Fruit fly (Drosophila melanogaster) whole organism, embryonic: ENCODE results near the gene CG10222.

Experiments used
- CG10431 ChIP-seq: fragments of 200-800 bp; sonication (Bioruptor generic); optimal IDR thresholded peaks from 3 replicates; lab custom pipeline; 2018; ENCODE audit warnings: missing biosample characterization, mild to moderate bottlenecking, missing genetic modification characterization
- CG12236 ChIP-seq: fragments of 200-800 bp; sonication (Bioruptor generic); optimal IDR thresholded peaks from 2 replicates; lab custom pipeline; 2016; ENCODE audit warnings: missing biosample characterization, missing genetic modification characterization
- CG13123 ChIP-seq: fragments of 200-800 bp; sonication (Bioruptor generic); optimal IDR thresholded peaks from 2 replicates; lab custom pipeline; 2016; ENCODE audit warnings: missing biosample characterization, missing genetic modification characterization
- CG14014 ChIP-seq: fragments of 200-800 bp; sonication (Bioruptor generic); IDR thresholded peaks from 2 replicates; pipeline ENCODE4 v1.3.6; 2022; ENCODE audit warnings: missing biosample characterization, missing genetic modification characterization
- CG14860 ChIP-seq: fragments of 200-800 bp; sonication (Bioruptor generic); IDR thresholded peaks from 3 replicates; pipeline ENCODE4 v1.3.6; 2022; ENCODE audit warnings: missing biosample characterization, missing genetic modification characterization; ENCODE audit not compliant: partially characterized antibody
- CG16813 ChIP-seq: fragments of 200-800 bp; sonication (Bioruptor generic); IDR thresholded peaks from 3 replicates; pipeline ENCODE4 v1.3.6; 2022; ENCODE audit warnings: missing biosample characterization, missing genetic modification characterization; ENCODE audit not compliant: partially characterized antibody
- CG17361 ChIP-seq: fragments of 200-800 bp; sonication (Bioruptor generic); IDR thresholded peaks from 3 replicates; pipeline ENCODE4 v1.3.6; 2022; ENCODE audit warnings: missing biosample characterization, missing genetic modification characterization
- CG2129 ChIP-seq: fragments of 200-800 bp; sonication (Bioruptor generic); IDR thresholded peaks from 2 replicates; pipeline ENCODE4 v1.3.6; 2022; ENCODE audit warnings: missing biosample characterization, missing genetic modification characterization; ENCODE audit not compliant: partially characterized antibody
- CG31224 ChIP-seq: fragments of 200-800 bp; sonication (Bioruptor generic); IDR thresholded peaks from 2 replicates; pipeline ENCODE4 v1.3.6; 2022; ENCODE audit warnings: missing biosample characterization, missing genetic modification characterization
- CG34422 ChIP-seq: fragments of 200-800 bp; sonication (Bioruptor generic); IDR thresholded peaks from 3 replicates; pipeline ENCODE4 v1.3.6; 2022; ENCODE audit warnings: missing biosample characterization, missing genetic modification characterization
- CG42726 ChIP-seq: fragments of 200-800 bp; sonication (Bioruptor generic); IDR thresholded peaks from 2 replicates; pipeline ENCODE4 v1.3.6; 2022; ENCODE audit warnings: missing biosample characterization, missing genetic modification characterization; ENCODE audit not compliant: partially characterized antibody
- CG8290 ChIP-seq, 3 experiments: fragments of 200-800 bp; sonication (Bioruptor generic); optimal IDR thresholded peaks; 2 replicates each; lab custom pipeline; 2016 to 2019; ENCODE audit warnings: missing biosample characterization in 3 of 3, missing genetic modification characterization in 3 of 3, mild to moderate bottlenecking in 2 of 3, moderate library complexity in 1 of 3
- D19B ChIP-seq: fragments of 200-800 bp; sonication (Bioruptor generic); optimal IDR thresholded peaks from 2 replicates; lab custom pipeline; 2017; ENCODE audit warnings: missing biosample characterization, mild to moderate bottlenecking, missing genetic modification characterization
- Doc3 ChIP-seq: fragments of 200-800 bp; sonication (Bioruptor generic); IDR thresholded peaks from 3 replicates; pipeline ENCODE4 v1.3.6; 2022; ENCODE audit warnings: missing biosample characterization, missing genetic modification characterization; ENCODE audit not compliant: partially characterized antibody
- HLH4C ChIP-seq: fragments of 200-800 bp; sonication (Bioruptor generic); IDR thresholded peaks from 3 replicates; pipeline ENCODE4 v1.3.6; 2022; ENCODE audit warnings: missing biosample characterization, missing genetic modification characterization; ENCODE audit not compliant: partially characterized antibody
- HLHmδ ChIP-seq: fragments of 200-800 bp; sonication (Bioruptor generic); optimal IDR thresholded peaks from 2 replicates; lab custom pipeline; 2018; ENCODE audit warnings: missing biosample characterization, mild to moderate bottlenecking, missing genetic modification characterization, moderate library complexity
- Hey ChIP-seq: fragments of 200-800 bp; sonication (Bioruptor generic); optimal IDR thresholded peaks from 3 replicates; lab custom pipeline; 2018; ENCODE audit warnings: missing biosample characterization, mild to moderate bottlenecking, missing genetic modification characterization
- Hr51 ChIP-seq, 2 experiments: fragments of 200-800 bp; sonication (Bioruptor generic); optimal IDR thresholded peaks; 2 replicates in 1 of 2; 3 replicates in 1 of 2; lab custom pipeline; 2016 to 2018; ENCODE audit warnings: missing biosample characterization in 2 of 2, missing genetic modification characterization in 2 of 2, mild to moderate bottlenecking in 1 of 2, moderate library complexity in 1 of 2
- NFAT ChIP-seq: fragments of 200-800 bp; sonication (Bioruptor generic); IDR thresholded peaks from 2 replicates; pipeline ENCODE4 v1.3.6; 2022; ENCODE audit warnings: missing biosample characterization, missing genetic modification characterization
- Nf-YC ChIP-seq: fragments of 200-800 bp; optimal IDR thresholded peaks from 3 replicates; lab custom pipeline; 2019; ENCODE audit warnings: missing biosample characterization, mild to moderate bottlenecking, missing genetic modification characterization, moderate library complexity
- Ptx1 ChIP-seq: fragments of 200-800 bp; sonication (Bioruptor generic); IDR thresholded peaks from 2 replicates; pipeline ENCODE4 v1.3.6; 2022; ENCODE audit warnings: missing biosample characterization, missing genetic modification characterization
- Ravus ChIP-seq: fragments of 200-800 bp; sonication (Bioruptor generic); IDR thresholded peaks from 2 replicates; pipeline ENCODE4 v1.3.6; 2022; ENCODE audit warnings: missing biosample characterization, missing genetic modification characterization
- Scr ChIP-seq: fragments of 200-800 bp; sonication (Bioruptor generic); IDR thresholded peaks from 2 replicates; pipeline ENCODE4 v1.3.6; 2022; ENCODE audit warnings: missing biosample characterization, missing genetic modification characterization; ENCODE audit not compliant: partially characterized antibody
- Side ChIP-seq: fragments of 200-800 bp; sonication (Bioruptor generic); optimal IDR thresholded peaks from 2 replicates; lab custom pipeline; 2016; ENCODE audit warnings: missing biosample characterization, missing genetic modification characterization
- Six4 ChIP-seq: fragments of 200-800 bp; sonication (Bioruptor generic); optimal IDR thresholded peaks from 2 replicates; lab custom pipeline; 2016; ENCODE audit warnings: missing biosample characterization, missing genetic modification characterization
- Tbp ChIP-seq: fragments of >200 bp; optimal IDR thresholded peaks from 2 replicates; lab custom pipeline; 2018; ENCODE audit warnings: missing biosample characterization, missing genetic modification characterization
- amos ChIP-seq: fragments of 200-800 bp; sonication (Bioruptor generic); IDR thresholded peaks from 2 replicates; pipeline ENCODE4 v1.3.6; 2022; ENCODE audit warnings: missing biosample characterization, missing genetic modification characterization; ENCODE audit not compliant: partially characterized antibody
- ase ChIP-seq: fragments of 200-800 bp; sonication (Bioruptor generic); IDR thresholded peaks from 3 replicates; pipeline ENCODE4 v1.3.6; 2022; ENCODE audit warnings: missing biosample characterization, missing genetic modification characterization
- ato ChIP-seq: fragments of 200-800 bp; sonication (Bioruptor generic); IDR thresholded peaks from 2 replicates; pipeline ENCODE4 v1.3.6; 2022; ENCODE audit warnings: missing biosample characterization, missing genetic modification characterization; ENCODE audit not compliant: partially characterized antibody
- bigmax ChIP-seq: fragments of 200-800 bp; sonication (Bioruptor generic); optimal IDR thresholded peaks from 2 replicates; lab custom pipeline; 2018; ENCODE audit warnings: missing biosample characterization, mild to moderate bottlenecking, missing genetic modification characterization
- cas ChIP-seq: fragments of 200-800 bp; sonication (Bioruptor generic); IDR thresholded peaks from 2 replicates; pipeline ENCODE4 v1.3.6; 2022; ENCODE audit warnings: missing biosample characterization, missing genetic modification characterization
- chinmo ChIP-seq: fragments of 200-800 bp; sonication (Bioruptor generic); IDR thresholded peaks from 4 replicates; pipeline ENCODE4 v1.3.6; 2022; ENCODE audit warnings: missing biosample characterization, missing genetic modification characterization; ENCODE audit not compliant: partially characterized antibody
- esg ChIP-seq: fragments of 200-800 bp; sonication (Bioruptor generic); conservative IDR thresholded peaks from 2 replicates; pipeline ENCODE4 v1.3.6; 2022; ENCODE audit warnings: missing biosample characterization, missing genetic modification characterization
- ewg ChIP-seq: fragments of 200-800 bp; sonication (Bioruptor generic); optimal IDR thresholded peaks from 3 replicates; lab custom pipeline; 2017; ENCODE audit warnings: mild to moderate bottlenecking, missing biosample characterization, missing genetic modification reagents, missing genetic modification characterization
- exex ChIP-seq: fragments of 200-800 bp; sonication (Bioruptor generic); optimal IDR thresholded peaks from 4 replicates; lab custom pipeline; 2018; ENCODE audit warnings: missing biosample characterization, mild to moderate bottlenecking, missing genetic modification characterization, moderate library complexity
- fd96Cb ChIP-seq: fragments of 200-800 bp; sonication (Bioruptor generic); optimal IDR thresholded peaks from 2 replicates; lab custom pipeline; 2018; ENCODE audit warnings: missing biosample characterization, mild to moderate bottlenecking, missing genetic modification characterization, moderate library complexity
- gcm ChIP-seq: fragments of 200-800 bp; sonication (Bioruptor generic); optimal IDR thresholded peaks from 2 replicates; lab custom pipeline; 2019; ENCODE audit warnings: missing biosample characterization, mild to moderate bottlenecking, missing genetic modification characterization, moderate library complexity
- ken ChIP-seq: fragments of 200-800 bp; sonication (Bioruptor generic); IDR thresholded peaks from 3 replicates; pipeline ENCODE4 v1.3.6; 2022; ENCODE audit warnings: missing biosample characterization, missing genetic modification characterization
- knrl ChIP-seq: fragments of 200-800 bp; sonication (Bioruptor generic); IDR thresholded peaks from 3 replicates; pipeline ENCODE4 v1.3.6; 2022; ENCODE audit warnings: missing biosample characterization, missing genetic modification characterization; ENCODE audit not compliant: partially characterized antibody
- mld ChIP-seq: fragments of 200-800 bp; sonication (Bioruptor generic); IDR thresholded peaks from 3 replicates; pipeline ENCODE4 v1.3.6; 2022; ENCODE audit warnings: missing biosample characterization, missing genetic modification characterization; ENCODE audit not compliant: partially characterized antibody
- nau ChIP-seq: fragments of 200-800 bp; sonication (Bioruptor generic); optimal IDR thresholded peaks from 3 replicates; lab custom pipeline; 2017; ENCODE audit warnings: missing biosample characterization, mild to moderate bottlenecking, missing genetic modification characterization, missing genetic modification reagents
- pum ChIP-seq: fragments of 200-800 bp; sonication (Bioruptor generic); optimal IDR thresholded peaks from 2 replicates; lab custom pipeline; 2016; ENCODE audit warnings: missing biosample characterization, missing genetic modification characterization
- pzg ChIP-seq: fragments of 200-800 bp; sonication (Bioruptor generic); optimal IDR thresholded peaks from 3 replicates; lab custom pipeline; 2018; ENCODE audit warnings: missing biosample characterization, mild to moderate bottlenecking, missing genetic modification characterization, moderate library complexity
- sens ChIP-seq: fragments of 200-800 bp; sonication (Bioruptor generic); peaks from one replicate; lab custom pipeline; 2016; ENCODE audit warnings: missing biosample characterization, missing genetic modification characterization
- slp2 ChIP-seq: fragments of 200-800 bp; sonication (Bioruptor generic); optimal IDR thresholded peaks from 2 replicates; lab custom pipeline; 2016; ENCODE audit warnings: missing biosample characterization, missing genetic modification characterization
- ttk ChIP-seq: fragments of 200-800 bp; sonication (Bioruptor generic); IDR thresholded peaks from 2 replicates; pipeline ENCODE4 v2.1.2; 2022; ENCODE audit warnings: missing biosample characterization, missing genetic modification characterization
- z ChIP-seq: fragments of 200-800 bp; sonication (Bioruptor generic); IDR thresholded peaks from 3 replicates; pipeline ENCODE4 v1.3.6; 2022; ENCODE audit warnings: missing biosample characterization, missing genetic modification characterization
- zfh2 ChIP-seq: fragments of 200-800 bp; sonication (Bioruptor generic); optimal IDR thresholded peaks from 2 replicates; lab custom pipeline; 2016; ENCODE audit warnings: missing biosample characterization, missing genetic modification characterization

Gene CG10222

dm6 chr3L:13435170-13435727 is 23.0 kb upstream of the CG10222 start, which contains the start of gene CG10713 (continued):
- TF ChIP-seq chinmo (GFP tag; lab: Robert Waterston, UW) (0 out of 4 replicates have a peak, but pooled peaks have one; percentile 52), bigmax (GFP tag; lab: Kevin White, UChicago) (no peak), Side (GFP tag; lab: Kevin White, UChicago) (no peak), esg (no peak), D19B (GFP tag; lab: Kevin White, UChicago) (no peak)

- TF ChIP-seq nau (GFP tag; lab: Kevin White, UChicago) (no peak), zfh2 (GFP tag; lab: Kevin White, UChicago) (no peak), CG34422 (GFP tag; lab: Robert Waterston, UW) (no peak), CG8290 (GFP tag; optimal IDR thresholded peaks at IDR 0.05; lab: Kevin White, UChicago) (no peak), CG8290 (tag; optimal IDR thresholded peaks at IDR 0.05; lab: Kevin White, UChicago) (no peak), pum (GFP tag; lab: Kevin White, UChicago) (no peak), CG10431 (no peak), Ravus (GFP tag; lab: Robert Waterston, UW) (no peak), CG14860 (GFP tag; lab: Robert Waterston, UW) (peak; percentile 66), slp2 (no peak), amos (GFP tag; lab: Robert Waterston, UW) (peak; percentile 81), Hr51 (GFP tag; optimal IDR thresholded peaks at IDR 0.05; lab: Kevin White, UChicago) (no peak), HLHmδ (GFP tag; lab: Kevin White, UChicago) (no peak), ttk (no peak), Scr (GFP tag; lab: Robert Waterston, UW) (peak; percentile 56), Tbp (GFP tag; lab: Kevin White, UChicago) (no peak), z (GFP tag; lab: Robert Waterston, UW) (no peak), cas (GFP tag; lab: Robert Waterston, UW) (no peak), CG13123 (GFP tag; lab: Kevin White, UChicago) (no peak), Hey (tag; lab: Kevin White, UChicago) (no peak), CG31224 (GFP tag; lab: Robert Waterston, UW) (no peak), Six4 (GFP tag; lab: Kevin White, UChicago) (no peak), CG42726 (GFP tag; lab: Robert Waterston, UW) (peak; percentile 60; the same call in 1 of the 2 replicates), knrl (peak; percentile 54), ewg (GFP tag; lab: Kevin White, UChicago) (no peak), gcm (GFP tag; lab: Kevin White, UChicago) (no peak), ase (GFP tag; lab: Robert Waterston, UW) (no peak), fd96Cb (tag; lab: Kevin White, UChicago) (no peak), sens (peak; percentile 53), Doc3 (GFP tag; lab: Robert Waterston, UW) (no peak), CG16813 (GFP tag; lab: Robert Waterston, UW) (peak; percentile 72), CG12236 (GFP tag; lab: Kevin White, UChicago) (no peak), NFAT (GFP tag; lab: Robert Waterston, UW) (no peak), exex (peak; percentile 30), ken (GFP tag; lab: Robert Waterston, UW) (no peak), mld (GFP tag; lab: Robert Waterston, UW) (peak; percentile 84; the same call in 2 of the 3 replicates), ato (peak; percentile 78), Ptx1 (GFP tag; lab: Robert Waterston, UW) (no peak), HLH4C (GFP tag; lab: Robert Waterston, UW) (peak; percentile 62), pzg (GFP tag; lab: Kevin White, UChicago) (no peak), Nf-YC (no peak), CG14014 (GFP tag; lab: Robert Waterston, UW) (no peak), CG2129 (GFP tag; lab: Robert Waterston, UW) (no peak), CG17361 (GFP tag; lab: Robert Waterston, UW) (no peak)
These were observed 21.3 kb upstream of the CG10222 start for dm6 chr3L:13433522-13433921.
